Fruit fly (Drosophila melanogaster): Measurements from ENCODE around the gene Axs.

Gene Axs

dm6 chrX:16655724-16656235 lies 27.9 kb downstream of the Axs start (continued):
- TF ChIP-seq otp (GFP tag; IDR thresholded peaks at IDR 0.05) (no peak), Hr3 (GFP tag; optimal IDR thresholded peaks at IDR 0.05) (no peak), dan (GFP tag; IDR thresholded peaks at IDR 0.05) (no peak), aop (GFP tag; IDR thresholded peaks at IDR 0.05) (no peak), Hand (GFP tag; optimal IDR thresholded peaks at IDR 0.05) (peak; percentile 7), Lhr (GFP tag; optimal IDR thresholded peaks at IDR 0.05) (no peak), D19B (GFP tag; optimal IDR thresholded peaks at IDR 0.05) (peak; percentile 86), CG17385 (GFP tag; optimal IDR thresholded peaks at IDR 0.05) (peak; percentile 96), CHES-1-like (GFP tag; optimal IDR thresholded peaks at IDR 0.05) (peak; percentile 34), CG2199 (GFP tag; IDR thresholded peaks at IDR 0.05) (peak; percentile 57; the same call in 2 of the 3 replicates), zf30C (GFP tag; optimal IDR thresholded peaks at IDR 0.05) (no peak), Hr39 (optimal IDR thresholded peaks at IDR 0.05) (no peak), CG7987 (GFP tag; optimal IDR thresholded peaks at IDR 0.05) (peak; percentile 59), CG9876 (GFP tag; optimal IDR thresholded peaks at IDR 0.05) (no peak), CG8290 (GFP tag; optimal IDR thresholded peaks at IDR 0.05) (no peak), CG8290 (tag; optimal IDR thresholded peaks at IDR 0.05) (peak in 1 of 2 experiments; percentile 28), kah (GFP tag; optimal IDR thresholded peaks at IDR 0.05) (peak; percentile 63), CG31365 (tag; optimal IDR thresholded peaks at IDR 0.05) (peak; percentile 86), bigmax (GFP tag; optimal IDR thresholded peaks at IDR 0.05) (no peak), CG10147 (GFP tag; optimal IDR thresholded peaks at IDR 0.05) (no peak), Vsx1 (GFP tag; optimal IDR thresholded peaks at IDR 0.05) (peak; percentile 61), sug (tag; optimal IDR thresholded peaks at IDR 0.05) (peak; percentile 71), CG5180 (GFP tag; optimal IDR thresholded peaks at IDR 0.05) (no peak), vvl (GFP tag; IDR thresholded peaks at IDR 0.05) (peak; percentile 41; the same call in 1 of the 2 replicates), NC2β (GFP tag; optimal IDR thresholded peaks at IDR 0.05) (peak; percentile 13), nmo (GFP tag; optimal IDR thresholded peaks at IDR 0.05) (no peak), her (GFP tag; optimal IDR thresholded peaks at IDR 0.05) (peak; percentile 29), MTF-1 (GFP tag; optimal IDR thresholded peaks at IDR 0.05; ENCODE audit: borderline replicate concordance) (peak; percentile 41), eve (GFP tag; optimal IDR thresholded peaks at IDR 0.05) (no peak), oc (tag; optimal IDR thresholded peaks at IDR 0.05) (peak; percentile 41), Max (GFP tag; optimal IDR thresholded peaks at IDR 0.05) (peak; percentile 7), gfzf (GFP tag; optimal IDR thresholded peaks at IDR 0.05) (no peak), p53 (GFP tag; optimal IDR thresholded peaks at IDR 0.05) (no peak), wek (GFP tag; optimal IDR thresholded peaks at IDR 0.05) (peak; percentile 18), stwl (tag; optimal IDR thresholded peaks at IDR 0.05) (peak; percentile 12), CG6791 (GFP tag; IDR thresholded peaks at IDR 0.05; ENCODE audit: partially characterized antibody) (no peak), CG10543 (GFP tag; optimal IDR thresholded peaks at IDR 0.05) (peak; percentile 75), bab2 (GFP tag; optimal IDR thresholded peaks at IDR 0.05) (peak; percentile 2), lab (GFP tag; optimal IDR thresholded peaks at IDR 0.05) (peak; percentile 59), row (GFP tag; IDR thresholded peaks at IDR 0.05) (0 out of 3 replicates have a peak, but pooled peaks have one; percentile 19), CG2678 (tag; optimal IDR thresholded peaks at IDR 0.05) (peak; percentile 39), Neu2 (GFP tag; optimal IDR thresholded peaks at IDR 0.05; ENCODE audit: borderline replicate concordance) (no peak), Hsf (GFP tag; optimal IDR thresholded peaks at IDR 0.05) (no peak), bowl (GFP tag; IDR thresholded peaks at IDR 0.05) (no peak), HmgZ (tag; optimal IDR thresholded peaks at IDR 0.05) (peak; percentile 57), HLH54F (GFP tag; optimal IDR thresholded peaks at IDR 0.05) (no peak), nerfin-1 (tag; optimal IDR thresholded peaks at IDR 0.05) (peak; percentile 5), pros (GFP tag; optimal IDR thresholded peaks at IDR 0.05) (peak; percentile 52), CG34422 (GFP tag; IDR thresholded peaks at IDR 0.05) (peak; percentile 82; the same call in 1 of the 3 replicates), insv (GFP tag; optimal IDR thresholded peaks at IDR 0.05) (peak; percentile 98 to 99)

Data from whole organism, embryonic.